Fruit fly (Drosophila melanogaster) whole organism, embryonic: ENCODE results near the gene TwdlV.
A peak's percentile ranks its signal among the peaks of the same experiment; 100 is the strongest.

Experiments used
- CG12942 ChIP-seq: fragments of 200-800 bp; sonication (Bioruptor generic); optimal IDR thresholded peaks from 3 replicates; lab custom pipeline; 2016; ENCODE audit warnings: missing biosample characterization, missing genetic modification characterization
- CG13894 ChIP-seq: fragments of 200-800 bp; sonication (Bioruptor generic); optimal IDR thresholded peaks from 3 replicates; lab custom pipeline; 2018; ENCODE audit warnings: missing biosample characterization, mild to moderate bottlenecking, missing genetic modification characterization, moderate library complexity
- CG2199 ChIP-seq: fragments of 200-800 bp; sonication (Bioruptor generic); IDR thresholded peaks from 3 replicates; pipeline ENCODE4 v1.3.6; 2022; ENCODE audit warnings: missing biosample characterization, missing genetic modification characterization
- Hr39 ChIP-seq: fragments of >200 bp; optimal IDR thresholded peaks from 2 replicates; lab custom pipeline; 2017
- exex ChIP-seq: fragments of 200-800 bp; sonication (Bioruptor generic); optimal IDR thresholded peaks from 4 replicates; lab custom pipeline; 2018; ENCODE audit warnings: missing biosample characterization, mild to moderate bottlenecking, missing genetic modification characterization, moderate library complexity
- grn ChIP-seq: fragments of 200-800 bp; sonication (Bioruptor generic); optimal IDR thresholded peaks from 3 replicates; lab custom pipeline; 2017; ENCODE audit warnings: missing biosample characterization, missing genetic modification characterization
- kah ChIP-seq: fragments of 200-800 bp; sonication (Bioruptor generic); optimal IDR thresholded peaks from 2 replicates; lab custom pipeline; 2018; ENCODE audit warnings: missing biosample characterization, mild to moderate bottlenecking, missing genetic modification characterization
- mirr ChIP-seq: fragments of 200-800 bp; sonication (Bioruptor generic); optimal IDR thresholded peaks from 3 replicates; lab custom pipeline; 2018; ENCODE audit warnings: missing biosample characterization, mild to moderate bottlenecking, missing genetic modification characterization
- peb ChIP-seq: fragments of 200-800 bp; sonication (Bioruptor generic); IDR thresholded peaks from 2 replicates; pipeline ENCODE4 v1.3.6; 2022; ENCODE audit warnings: missing biosample characterization, missing genetic modification characterization
- sug ChIP-seq: fragments of 200-800 bp; optimal IDR thresholded peaks from 2 replicates; lab custom pipeline; 2019; ENCODE audit warnings: missing biosample characterization, mild to moderate bottlenecking, missing genetic modification characterization, moderate library complexity

Gene TwdlV

dm6 chr3R:4301485-4301884 lies 47.0 kb downstream of the TwdlV start:
- TF ChIP-seq CG13894 (tag; lab: Kevin White, UChicago), result peak; percentile 30
- peak; percentile 36 for TF ChIP-seq sug (tag; lab: Kevin White, UChicago)
- peak; percentile 45 for TF ChIP-seq mirr (GFP tag; lab: Kevin White, UChicago)
- TF ChIP-seq peb, result no peak
- peak; percentile 35 for TF ChIP-seq exex (tag; lab: Kevin White, UChicago)
- TF ChIP-seq Hr39 (lab: Kevin White, UChicago), result no peak
- TF ChIP-seq kah (GFP tag; lab: Kevin White, UChicago), result no peak
- TF ChIP-seq CG2199 (GFP tag; lab: Robert Waterston, UW), result 0 out of 3 replicates have a peak, but pooled peaks have one; percentile 29
- TF ChIP-seq CG12942 (GFP tag; lab: Kevin White, UChicago), result no peak
- peak; percentile 54 for TF ChIP-seq grn (GFP tag; lab: Kevin White, UChicago)
